Fruit fly (Drosophila melanogaster) whole organism, embryonic: Measurements from ENCODE around the gene betaGlu.
A peak's percentile ranks its signal among the peaks of the same experiment; 100 is the strongest.

Experiments
- CG10209 ChIP-seq: fragments of 200-800 bp; sonication (Bioruptor generic); optimal IDR thresholded peaks from 3 replicates; lab custom pipeline; 2017; ENCODE audit warnings: missing biosample characterization, mild to moderate bottlenecking, missing genetic modification characterization, missing genetic modification reagents
- CG10274 ChIP-seq: fragments of 200-800 bp; sonication (Bioruptor generic); optimal IDR thresholded peaks from 3 replicates; lab custom pipeline; 2017; ENCODE audit warnings: missing biosample characterization, mild to moderate bottlenecking, missing genetic modification characterization
- CG11696 ChIP-seq: fragments of 200-800 bp; sonication (Bioruptor generic); IDR thresholded peaks from 2 replicates; pipeline ENCODE4 v1.3.6; 2022; ENCODE audit warnings: missing biosample characterization, missing genetic modification characterization
- CG11723 ChIP-seq: fragments of 200-800 bp; sonication (Bioruptor generic); optimal IDR thresholded peaks from 2 replicates; lab custom pipeline; 2017; ENCODE audit warnings: missing biosample characterization, mild to moderate bottlenecking, missing genetic modification characterization
- CG12942 ChIP-seq: fragments of 200-800 bp; sonication (Bioruptor generic); optimal IDR thresholded peaks from 3 replicates; lab custom pipeline; 2016; ENCODE audit warnings: missing biosample characterization, missing genetic modification characterization
- CG14965 ChIP-seq: fragments of 200-800 bp; sonication (Bioruptor generic); optimal IDR thresholded peaks from 2 replicates; lab custom pipeline; 2016; ENCODE audit warnings: missing biosample characterization, missing genetic modification characterization, borderline replicate concordance
- CG18599 ChIP-seq: fragments of 200-800 bp; sonication (Bioruptor generic); optimal IDR thresholded peaks from 3 replicates; lab custom pipeline; 2017; ENCODE audit warnings: missing biosample characterization, missing genetic modification characterization, mild to moderate bottlenecking, moderate library complexity, missing genetic modification reagents
- CG2116 ChIP-seq: fragments of 200-800 bp; sonication (Bioruptor generic); optimal IDR thresholded peaks from 3 replicates; lab custom pipeline; 2018; ENCODE audit warnings: missing biosample characterization, mild to moderate bottlenecking, missing genetic modification characterization
- CG2889 ChIP-seq: fragments of 200-800 bp; sonication (Bioruptor generic); IDR thresholded peaks from 3 replicates; pipeline ENCODE4 v1.3.6; 2022; ENCODE audit warnings: missing biosample characterization, missing genetic modification characterization
- CG30403 ChIP-seq: fragments of 200-800 bp; sonication (Bioruptor generic); optimal IDR thresholded peaks from 3 replicates; lab custom pipeline; 2016; ENCODE audit warnings: missing biosample characterization, missing genetic modification characterization
- CG31365 ChIP-seq: fragments of 200-800 bp; sonication (Bioruptor generic); optimal IDR thresholded peaks from 2 replicates; lab custom pipeline; 2018; ENCODE audit warnings: missing biosample characterization, mild to moderate bottlenecking, missing genetic modification characterization
- CG32772 ChIP-seq: fragments of 200-800 bp; sonication (Bioruptor generic); IDR thresholded peaks from 2 replicates; pipeline ENCODE4 v1.3.6; 2022; ENCODE audit warnings: missing biosample characterization, missing genetic modification characterization
- CG42726 ChIP-seq: fragments of 200-800 bp; sonication (Bioruptor generic); IDR thresholded peaks from 2 replicates; pipeline ENCODE4 v1.3.6; 2022; ENCODE audit warnings: missing biosample characterization, missing genetic modification characterization; ENCODE audit not compliant: partially characterized antibody
- CG6175 ChIP-seq: fragments of 200-800 bp; sonication (Bioruptor generic); IDR thresholded peaks from 3 replicates; pipeline ENCODE4 v1.3.6; 2022; ENCODE audit warnings: missing biosample characterization, missing genetic modification characterization
- CG6854 ChIP-seq: fragments of 200-800 bp; sonication (Bioruptor generic); optimal IDR thresholded peaks from 3 replicates; lab custom pipeline; 2017; ENCODE audit warnings: missing biosample characterization, mild to moderate bottlenecking, missing genetic modification characterization
- E2f2 ChIP-seq: fragments of 200-800 bp; sonication (Bioruptor generic); IDR thresholded peaks from 2 replicates; pipeline ENCODE4 v1.3.6; 2022; ENCODE audit warnings: missing biosample characterization, missing genetic modification characterization
- ERR ChIP-seq: fragments of 200-800 bp; sonication (Bioruptor generic); optimal IDR thresholded peaks from 2 replicates; lab custom pipeline; 2016; ENCODE audit warnings: missing biosample characterization, missing genetic modification characterization
- Fer1 ChIP-seq: fragments of 200-800 bp; sonication (Bioruptor generic); optimal IDR thresholded peaks from 2 replicates; lab custom pipeline; 2017; ENCODE audit warnings: missing biosample characterization, mild to moderate bottlenecking, missing genetic modification characterization
- Kr ChIP-seq: fragments of 200-800 bp; sonication (Bioruptor generic); optimal IDR thresholded peaks from 2 replicates; lab custom pipeline; 2017; ENCODE audit warnings: missing biosample characterization, mild to moderate bottlenecking, missing genetic modification characterization
- MBD-R2 ChIP-seq: fragments of 200-800 bp; sonication (Bioruptor generic); IDR thresholded peaks from 2 replicates; pipeline ENCODE4 v1.3.6; 2022; ENCODE audit warnings: missing biosample characterization, missing genetic modification characterization
- Med ChIP-seq: fragments of 200-800 bp; sonication (Bioruptor generic); peaks from one replicate; lab custom pipeline; 2016; ENCODE audit warnings: missing biosample characterization, missing genetic modification characterization, mild to moderate bottlenecking, inconsistent platforms, moderate library complexity
- NC2β ChIP-seq: fragments of 200-800 bp; sonication (Bioruptor generic); optimal IDR thresholded peaks from 2 replicates; lab custom pipeline; 2016; ENCODE audit warnings: missing biosample characterization, missing genetic modification characterization
- Ptx1 ChIP-seq: fragments of 200-800 bp; sonication (Bioruptor generic); IDR thresholded peaks from 2 replicates; pipeline ENCODE4 v1.3.6; 2022; ENCODE audit warnings: missing biosample characterization, missing genetic modification characterization
- Side ChIP-seq: fragments of 200-800 bp; sonication (Bioruptor generic); optimal IDR thresholded peaks from 2 replicates; lab custom pipeline; 2016; ENCODE audit warnings: missing biosample characterization, missing genetic modification characterization
- Sin3A ChIP-seq: fragments of >200 bp; optimal IDR thresholded peaks from 2 replicates; lab custom pipeline; 2018
- Sry-δ ChIP-seq: fragments of 200-800 bp; sonication (Bioruptor generic); optimal IDR thresholded peaks from 2 replicates; lab custom pipeline; 2016; ENCODE audit warnings: missing biosample characterization, missing genetic modification characterization
- Vsx1 ChIP-seq: fragments of 200-800 bp; sonication (Bioruptor generic); optimal IDR thresholded peaks from 2 replicates; lab custom pipeline; 2017; ENCODE audit warnings: missing biosample characterization, mild to moderate bottlenecking, missing genetic modification characterization, missing genetic modification reagents
- ash1 ChIP-seq: fragments of 200-800 bp; sonication (Bioruptor generic); optimal IDR thresholded peaks from 2 replicates; lab custom pipeline; 2018; ENCODE audit warnings: missing biosample characterization, mild to moderate bottlenecking, missing genetic modification characterization
- ato ChIP-seq: fragments of 200-800 bp; sonication (Bioruptor generic); IDR thresholded peaks from 2 replicates; pipeline ENCODE4 v1.3.6; 2022; ENCODE audit warnings: missing biosample characterization, missing genetic modification characterization; ENCODE audit not compliant: partially characterized antibody
- btn ChIP-seq: fragments of 200-800 bp; sonication (Bioruptor generic); optimal IDR thresholded peaks from 2 replicates; lab custom pipeline; 2016; ENCODE audit warnings: missing biosample characterization, missing genetic modification characterization
- cg ChIP-seq: fragments of 200-800 bp; sonication (Bioruptor generic); optimal IDR thresholded peaks from 3 replicates; lab custom pipeline; 2019; ENCODE audit warnings: missing biosample characterization, mild to moderate bottlenecking, missing genetic modification characterization, moderate library complexity
- dmrt99B ChIP-seq: fragments of 200-800 bp; sonication (Bioruptor generic); optimal IDR thresholded peaks from 2 replicates; lab custom pipeline; 2018; ENCODE audit warnings: missing biosample characterization, mild to moderate bottlenecking, missing genetic modification characterization, moderate library complexity
- ewg ChIP-seq: fragments of 200-800 bp; sonication (Bioruptor generic); optimal IDR thresholded peaks from 3 replicates; lab custom pipeline; 2017; ENCODE audit warnings: mild to moderate bottlenecking, missing biosample characterization, missing genetic modification reagents, missing genetic modification characterization
- gcm ChIP-seq: fragments of 200-800 bp; sonication (Bioruptor generic); optimal IDR thresholded peaks from 2 replicates; lab custom pipeline; 2019; ENCODE audit warnings: missing biosample characterization, mild to moderate bottlenecking, missing genetic modification characterization, moderate library complexity
- gsb-n ChIP-seq: fragments of 200-800 bp; sonication (Bioruptor generic); optimal IDR thresholded peaks from 3 replicates; lab custom pipeline; 2018; ENCODE audit warnings: missing biosample characterization, mild to moderate bottlenecking, missing genetic modification characterization
- hkb ChIP-seq, 2 experiments: fragments of 200-800 bp in 1 of 2; fragments of >200 bp in 1 of 2; sonication (Bioruptor generic) in 1 of 2; IDR thresholded peaks in 1 of 2; optimal IDR thresholded peaks in 1 of 2; 2 replicates each; pipeline versions ENCODE4 v1.3.6 to Lab custom; 2017 to 2022; ENCODE audit warnings: missing biosample characterization in 1 of 2, missing genetic modification characterization in 1 of 2
- insv ChIP-seq, 2 experiments: fragments of 200-800 bp; sonication (Bioruptor generic); optimal IDR thresholded peaks; 3 replicates each; lab custom pipeline; 2016 to 2018; ENCODE audit warnings: missing biosample characterization in 2 of 2, missing genetic modification characterization in 2 of 2
- inv ChIP-seq: fragments of 200-800 bp; sonication (Bioruptor generic); IDR thresholded peaks from 2 replicates; pipeline ENCODE4 v1.3.6; 2022; ENCODE audit warnings: missing biosample characterization, missing genetic modification characterization; ENCODE audit not compliant: partially characterized antibody
- jigr1 ChIP-seq: fragments of 200-800 bp; sonication (Bioruptor generic); IDR thresholded peaks from 3 replicates; pipeline ENCODE4 v1.3.6; 2022; ENCODE audit warnings: missing biosample characterization, missing genetic modification characterization
- kay ChIP-seq: fragments of 200-800 bp; sonication (Bioruptor generic); optimal IDR thresholded peaks from 2 replicates; lab custom pipeline; 2016; ENCODE audit warnings: missing biosample characterization, missing genetic modification characterization
- lab ChIP-seq: fragments of 200-800 bp; sonication (Bioruptor generic); optimal IDR thresholded peaks from 3 replicates; lab custom pipeline; 2017; ENCODE audit warnings: missing biosample characterization, missing genetic modification characterization, mild to moderate bottlenecking, moderate library complexity, missing genetic modification reagents
- odd ChIP-seq: fragments of 200-800 bp; sonication (Bioruptor generic); optimal IDR thresholded peaks from 2 replicates; lab custom pipeline; 2017; ENCODE audit warnings: missing biosample characterization, mild to moderate bottlenecking, missing genetic modification characterization
- pfk ChIP-seq: fragments of 200-800 bp; sonication (Bioruptor generic); optimal IDR thresholded peaks from 2 replicates; lab custom pipeline; 2018; ENCODE audit warnings: missing biosample characterization, mild to moderate bottlenecking, missing genetic modification characterization, moderate library complexity
- pho ChIP-seq: fragments of 200-800 bp; sonication (Bioruptor generic); optimal IDR thresholded peaks from 2 replicates; lab custom pipeline; 2016; ENCODE audit warnings: missing biosample characterization, missing genetic modification characterization
- pros ChIP-seq: fragments of 200-800 bp; sonication (Bioruptor generic); optimal IDR thresholded peaks from 3 replicates; lab custom pipeline; 2019; ENCODE audit warnings: missing biosample characterization, mild to moderate bottlenecking, missing genetic modification characterization, moderate library complexity
- pzg ChIP-seq: fragments of 200-800 bp; sonication (Bioruptor generic); optimal IDR thresholded peaks from 3 replicates; lab custom pipeline; 2018; ENCODE audit warnings: missing biosample characterization, mild to moderate bottlenecking, missing genetic modification characterization, moderate library complexity
- ranshi ChIP-seq: fragments of 200-800 bp; sonication (Bioruptor generic); IDR thresholded peaks from 2 replicates; pipeline ENCODE4 v1.3.6; 2022; ENCODE audit warnings: missing biosample characterization, missing genetic modification characterization
- scrt ChIP-seq: fragments of 200-800 bp; sonication (Bioruptor generic); optimal IDR thresholded peaks from 2 replicates; lab custom pipeline; 2018; ENCODE audit warnings: missing biosample characterization, mild to moderate bottlenecking, missing genetic modification characterization, moderate library complexity

betaGlu gene

dm6 chr3R:31748093-31748996 is 23.3 kb downstream of the betaGlu start (continued):
- peak; percentile 44 for TF ChIP-seq pros
- TF ChIP-seq pzg: peak; percentile 28
- peak; percentile 60 for TF ChIP-seq Med
- no peak for TF ChIP-seq ato
- no peak for TF ChIP-seq CG10274 (GFP tag; lab: Kevin White, UChicago)
- no peak for TF ChIP-seq CG32772
- no peak for TF ChIP-seq lab (GFP tag; lab: Kevin White, UChicago)
- TF ChIP-seq CG14965: no peak
- peak; percentile 65 for TF ChIP-seq odd (GFP tag; lab: Kevin White, UChicago)
- no peak for TF ChIP-seq Sin3A (lab: Kevin White, UChicago)
- TF ChIP-seq CG12942 (GFP tag; lab: Kevin White, UChicago): no peak
- no peak for TF ChIP-seq ewg (GFP tag; lab: Kevin White, UChicago)
- no peak for TF ChIP-seq ash1 (GFP tag; lab: Kevin White, UChicago)
- TF ChIP-seq scrt (GFP tag; lab: Kevin White, UChicago): peak; percentile 14
- TF ChIP-seq gcm (GFP tag; lab: Kevin White, UChicago): peak; percentile 80
- peak in 1 of 2 experiments; percentile 13 for TF ChIP-seq insv (GFP tag; optimal IDR thresholded peaks at IDR 0.05; lab: Kevin White, UChicago)
- no peak for TF ChIP-seq dmrt99B (tag; lab: Kevin White, UChicago)
- TF ChIP-seq MBD-R2 (GFP tag; lab: Robert Waterston, UW): no peak
- TF ChIP-seq CG42726 (GFP tag; lab: Robert Waterston, UW): no peak
- TF ChIP-seq cg: peak; percentile 96
- peak; percentile 9 for TF ChIP-seq Vsx1
- TF ChIP-seq Fer1: peak; percentile 60

dm6 chr3R:31747429-31748048 is 24.1 kb downstream of the betaGlu start, which contains the start of the genes nero and CG1910:
Gene nero, minus strand, starts transcription at chr3R:31747558.
Gene CG1910, plus strand, starts transcription at chr3R:31747643.
- TF ChIP-seq hkb (optimal IDR thresholded peaks at IDR 0.05; lab: Kevin White, UChicago): peak; percentile 30
- no peak for TF ChIP-seq hkb (GFP tag; IDR thresholded peaks at IDR 0.05; lab: Robert Waterston, UW)
- TF ChIP-seq ranshi (GFP tag; lab: Robert Waterston, UW): no peak
- TF ChIP-seq btn: no peak
- no peak for TF ChIP-seq Side (GFP tag; lab: Kevin White, UChicago)
- no peak for TF ChIP-seq jigr1 (GFP tag; lab: Robert Waterston, UW)
- peak; percentile 20 for TF ChIP-seq CG18599 (GFP tag; lab: Kevin White, UChicago)
- peak; percentile 7 for TF ChIP-seq pho (GFP tag; lab: Kevin White, UChicago)
- TF ChIP-seq CG10209: no peak
- TF ChIP-seq Sry-δ (GFP tag; lab: Kevin White, UChicago): peak; percentile 86
- no peak for TF ChIP-seq gsb-n (tag; lab: Kevin White, UChicago)
- TF ChIP-seq inv (GFP tag; lab: Robert Waterston, UW): no peak
- TF ChIP-seq CG11723 (GFP tag; lab: Kevin White, UChicago): no peak
- peak; percentile 46 for TF ChIP-seq ERR (GFP tag; lab: Kevin White, UChicago)
- no peak for TF ChIP-seq Ptx1 (GFP tag; lab: Robert Waterston, UW)
- TF ChIP-seq CG6175 (GFP tag; lab: Robert Waterston, UW): no peak
- no peak for TF ChIP-seq CG6854 (GFP tag; lab: Kevin White, UChicago)
- TF ChIP-seq CG31365: peak; percentile 18
- peak; percentile 36 for TF ChIP-seq NC2β
- peak; percentile 9 for TF ChIP-seq CG30403 (GFP tag; lab: Kevin White, UChicago)
- peak; percentile 40 for TF ChIP-seq pfk (GFP tag; lab: Kevin White, UChicago)
- TF ChIP-seq CG2116 (GFP tag; lab: Kevin White, UChicago): peak; percentile 63
- TF ChIP-seq kay (GFP tag; lab: Kevin White, UChicago): peak; percentile 23
- peak; percentile 3 for TF ChIP-seq Kr (GFP tag; lab: Kevin White, UChicago)
- no peak for TF ChIP-seq E2f2
- no peak for TF ChIP-seq CG11696 (GFP tag; lab: Robert Waterston, UW)
- no peak for TF ChIP-seq CG2889 (GFP tag; lab: Robert Waterston, UW)
